Worm (Caenorhabditis elegans) whole organism, L4 larva: ENCODE measurements around the gene K05F6.8.
A peak's percentile ranks its signal among the peaks of the same experiment; 100 is the strongest.

Source experiments
- F44E2.7 ChIP-seq: fragments of 200-800 bp; sonication (Bioruptor generic); IDR thresholded peaks from 2 replicates; pipeline ENCODE4 v2.1.2; 2022; ENCODE audit warnings: missing genetic modification characterization, missing compliant biosample characterization
- F49E8.2 ChIP-seq: sonication (generic microtip); optimal IDR thresholded peaks from 2 replicates; lab custom pipeline; 2016; ENCODE audit warnings: missing compliant biosample characterization, mild to moderate bottlenecking, missing genetic modification characterization, borderline replicate concordance
- attf-4 ChIP-seq: sonication (generic microtip); optimal IDR thresholded peaks from 3 replicates; lab custom pipeline; 2017; ENCODE audit warnings: missing biosample characterization, missing genetic modification characterization
- cey-2 ChIP-seq: sonication (generic microtip); optimal IDR thresholded peaks from 3 replicates; lab custom pipeline; 2017; ENCODE audit warnings: missing genetic modification characterization, mild to moderate bottlenecking, missing compliant biosample characterization, antibody characterized with exemption, borderline replicate concordance; ENCODE audit not compliant: insufficient read depth
- daf-16 ChIP-seq, 3 experiments: sonication (generic microtip); optimal IDR thresholded peaks; 2 replicates each; lab custom pipeline; 2016 to 2017; ENCODE audit warnings: missing genetic modification characterization in 3 of 3, missing genetic modification reagents in 3 of 3, mild to moderate bottlenecking in 2 of 3, missing compliant biosample characterization in 2 of 3, missing biosample characterization in 1 of 3, moderate library complexity in 1 of 3
- nhr-77 ChIP-seq: fragments of 150-350 bp; optimal IDR thresholded peaks from 2 replicates; lab custom pipeline; 2014; ENCODE audit warnings: missing biosample characterization, missing genetic modification characterization
- pha-4 ChIP-seq, 2 experiments: fragments of 150-350 bp in 1 of 2; fragments of 200-800 bp in 1 of 2; sonication (Bioruptor generic) in 1 of 2; IDR thresholded peaks in 1 of 2; optimal IDR thresholded peaks in 1 of 2; 2 replicates each; pipeline versions ENCODE4 v1.3.6 to Lab custom; 2014 to 2022; ENCODE audit warnings: missing genetic modification characterization in 2 of 2, missing genetic modification reagents in 2 of 2, missing biosample characterization in 1 of 2, missing compliant biosample characterization in 1 of 2
- skn-1 ChIP-seq: fragments of 150-350 bp; optimal IDR thresholded peaks from 2 replicates; lab custom pipeline; 2014; ENCODE audit warnings: missing biosample characterization, missing genetic modification characterization
- snpc-4 ChIP-seq: fragments of 150-350 bp; optimal IDR thresholded peaks from 2 replicates; lab custom pipeline; 2014; ENCODE audit warnings: missing biosample characterization, missing genetic modification characterization
- zfp-3 ChIP-seq: fragments of 200-800 bp; sonication (Bioruptor generic); conservative IDR thresholded peaks from 2 replicates; pipeline ENCODE4 v1.3.6; 2022; ENCODE audit warnings: missing genetic modification reagents, missing genetic modification characterization, missing compliant biosample characterization
- zip-2 ChIP-seq: fragments of 150-350 bp; optimal IDR thresholded peaks from 2 replicates; lab custom pipeline; 2014; ENCODE audit warnings: missing biosample characterization, missing genetic modification characterization

DNA sequence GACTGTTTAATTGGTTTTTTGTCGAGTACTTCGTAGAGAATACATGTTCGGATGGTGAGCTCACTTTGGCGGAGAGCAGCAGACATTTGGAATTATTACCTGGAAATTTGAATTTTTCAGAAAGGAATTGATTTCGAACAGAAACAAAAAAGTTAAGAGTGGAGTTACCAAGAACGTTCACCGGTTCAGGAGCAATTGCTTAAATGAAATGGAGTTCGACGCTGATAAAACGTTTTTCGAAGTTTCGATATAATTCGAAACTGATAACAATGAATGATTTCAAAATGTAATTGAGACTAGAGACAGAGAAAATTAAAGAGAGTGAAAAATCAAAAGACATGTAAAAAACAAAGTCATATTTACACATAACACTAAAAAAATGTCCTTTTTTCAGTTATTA is 43.1 kb upstream of the K05F6.8 start, which contains the start of gene fbxa-163:
- TF ChIP-seq F44E2.7 (GFP tag; lab: Robert Waterston, UW) (no peak), F49E8.2 (tag; lab: Kevin White, UChicago) (no peak), snpc-4 (tag; lab: Kevin White, UChicago) (no peak), nhr-77 (tag; lab: Kevin White, UChicago) (no peak), zfp-3 (no peak), skn-1 (tag; lab: Kevin White, UChicago) (no peak), attf-4 (tag; lab: Kevin White, UChicago) (no peak), pha-4 (GFP tag; IDR thresholded peaks at IDR 0.05; lab: Robert Waterston, UW) (no peak), pha-4 (tag; optimal IDR thresholded peaks at IDR 0.05; lab: Kevin White, UChicago) (no peak), daf-16 (GFP tag; optimal IDR thresholded peaks at IDR 0.05; lab: Kevin White, UChicago) (no peak), daf-16 (tag; optimal IDR thresholded peaks at IDR 0.05; lab: Kevin White, UChicago) (peak; percentile 19), cey-2 (tag; lab: Kevin White, UChicago) (no peak), zip-2 (no peak)
